Fruit fly (Drosophila melanogaster) whole organism, embryonic: ENCODE data around the gene Mms19.
A peak's percentile ranks its signal among the peaks of the same experiment; 100 is the strongest.

Experiments used
- CG10431 ChIP-seq: fragments of 200-800 bp; sonication (Bioruptor generic); optimal IDR thresholded peaks from 3 replicates; lab custom pipeline; 2018; ENCODE audit warnings: missing biosample characterization, mild to moderate bottlenecking, missing genetic modification characterization
- CG10462 ChIP-seq: fragments of 200-800 bp; sonication (Bioruptor generic); optimal IDR thresholded peaks from 2 replicates; lab custom pipeline; 2016; ENCODE audit warnings: missing biosample characterization, missing genetic modification characterization
- CG13296 ChIP-seq: fragments of 200-800 bp; sonication (Bioruptor generic); optimal IDR thresholded peaks from 3 replicates; lab custom pipeline; 2018; ENCODE audit warnings: missing biosample characterization, mild to moderate bottlenecking, missing genetic modification characterization
- CG13624 ChIP-seq: fragments of 200-800 bp; sonication (Bioruptor generic); optimal IDR thresholded peaks from 2 replicates; lab custom pipeline; 2016; ENCODE audit warnings: missing biosample characterization, missing genetic modification characterization
- CG14441 ChIP-seq: fragments of 200-800 bp; sonication (Bioruptor generic); IDR thresholded peaks from 2 replicates; pipeline ENCODE4 v1.3.6; 2022; ENCODE audit warnings: missing biosample characterization, missing genetic modification characterization
- CG14965 ChIP-seq: fragments of 200-800 bp; sonication (Bioruptor generic); optimal IDR thresholded peaks from 2 replicates; lab custom pipeline; 2016; ENCODE audit warnings: missing biosample characterization, missing genetic modification characterization, borderline replicate concordance
- CG16813 ChIP-seq: fragments of 200-800 bp; sonication (Bioruptor generic); IDR thresholded peaks from 3 replicates; pipeline ENCODE4 v1.3.6; 2022; ENCODE audit warnings: missing biosample characterization, missing genetic modification characterization; ENCODE audit not compliant: partially characterized antibody
- CG17802 ChIP-seq: fragments of 200-800 bp; sonication (Bioruptor generic); optimal IDR thresholded peaks from 2 replicates; lab custom pipeline; 2018; ENCODE audit warnings: missing biosample characterization, mild to moderate bottlenecking, missing genetic modification characterization, moderate library complexity
- CG2678 ChIP-seq: fragments of 200-800 bp; sonication (Bioruptor generic); optimal IDR thresholded peaks from 3 replicates; lab custom pipeline; 2019; ENCODE audit warnings: missing biosample characterization, mild to moderate bottlenecking, missing genetic modification characterization, moderate library complexity
- CG31365 ChIP-seq: fragments of 200-800 bp; sonication (Bioruptor generic); optimal IDR thresholded peaks from 2 replicates; lab custom pipeline; 2018; ENCODE audit warnings: missing biosample characterization, mild to moderate bottlenecking, missing genetic modification characterization
- CG32532 ChIP-seq: fragments of 200-800 bp; sonication (Bioruptor generic); IDR thresholded peaks from 2 replicates; pipeline ENCODE4 v1.3.6; 2022; ENCODE audit warnings: missing biosample characterization, missing genetic modification characterization
- CG34224 ChIP-seq: fragments of 200-800 bp; sonication (Bioruptor generic); IDR thresholded peaks from 3 replicates; pipeline ENCODE4 v1.3.6; 2022; ENCODE audit warnings: missing biosample characterization, missing genetic modification characterization; ENCODE audit not compliant: partially characterized antibody
- CG3847 ChIP-seq: fragments of 200-800 bp; sonication (Bioruptor generic); IDR thresholded peaks from 2 replicates; pipeline ENCODE4 v1.3.6; 2022; ENCODE audit warnings: missing biosample characterization, missing genetic modification characterization
- CG4730 ChIP-seq: fragments of 200-800 bp; sonication (Bioruptor generic); IDR thresholded peaks from 2 replicates; pipeline ENCODE4 v1.3.6; 2022; ENCODE audit warnings: missing biosample characterization, missing genetic modification characterization
- CG7786 ChIP-seq: fragments of 200-800 bp; sonication (Bioruptor generic); optimal IDR thresholded peaks from 2 replicates; lab custom pipeline; 2016; ENCODE audit warnings: missing biosample characterization, missing genetic modification characterization
- CG9932 ChIP-seq: fragments of 200-800 bp; sonication (Bioruptor generic); IDR thresholded peaks from 2 replicates; pipeline ENCODE4 v1.3.6; 2022; ENCODE audit warnings: missing biosample characterization, missing genetic modification characterization
- Chrac-16 ChIP-seq: fragments of 200-800 bp; sonication (Bioruptor generic); optimal IDR thresholded peaks from 3 replicates; lab custom pipeline; 2016; ENCODE audit warnings: missing biosample characterization, missing genetic modification characterization
- D19A ChIP-seq: fragments of 200-800 bp; optimal IDR thresholded peaks from 3 replicates; lab custom pipeline; 2019; ENCODE audit warnings: missing biosample characterization, mild to moderate bottlenecking, missing genetic modification characterization, moderate library complexity
- D19B ChIP-seq: fragments of 200-800 bp; sonication (Bioruptor generic); optimal IDR thresholded peaks from 2 replicates; lab custom pipeline; 2017; ENCODE audit warnings: missing biosample characterization, mild to moderate bottlenecking, missing genetic modification characterization
- Dip2 ChIP-seq: fragments of 200-800 bp; sonication (Bioruptor generic); IDR thresholded peaks from 2 replicates; pipeline ENCODE4 v1.3.6; 2022; ENCODE audit warnings: missing biosample characterization, missing genetic modification characterization
- Doc2 ChIP-seq: fragments of 200-800 bp; sonication (Bioruptor generic); IDR thresholded peaks from 2 replicates; pipeline ENCODE4 v1.3.6; 2022; ENCODE audit warnings: missing biosample characterization, missing genetic modification characterization
- Dref ChIP-seq: fragments of 200-800 bp; sonication (Bioruptor generic); IDR thresholded peaks from 2 replicates; pipeline ENCODE4 v1.3.6; 2022; ENCODE audit warnings: missing biosample characterization, missing genetic modification characterization
- Hand ChIP-seq: fragments of 200-800 bp; sonication (Bioruptor generic); optimal IDR thresholded peaks from 2 replicates; lab custom pipeline; 2017; ENCODE audit warnings: mild to moderate bottlenecking, missing biosample characterization, missing genetic modification reagents, missing genetic modification characterization
- Hr3 ChIP-seq: fragments of 200-800 bp; sonication (Bioruptor generic); optimal IDR thresholded peaks from 3 replicates; lab custom pipeline; 2016; ENCODE audit warnings: missing biosample characterization, missing genetic modification characterization
- Hr78 ChIP-seq, 2 experiments: fragments of 200-800 bp in 1 of 2; fragments of >200 bp in 1 of 2; sonication (Bioruptor generic) in 1 of 2; optimal IDR thresholded peaks; 2 replicates each; lab custom pipeline; 2017 to 2019; ENCODE audit warnings: missing biosample characterization in 2 of 2, missing genetic modification characterization in 2 of 2, mild to moderate bottlenecking in 1 of 2, moderate library complexity in 1 of 2
- Max ChIP-seq: fragments of 200-800 bp; sonication (Bioruptor generic); optimal IDR thresholded peaks from 2 replicates; lab custom pipeline; 2016; ENCODE audit warnings: missing biosample characterization, mild to moderate bottlenecking, missing genetic modification characterization
- Med ChIP-seq: fragments of 200-800 bp; sonication (Bioruptor generic); peaks from one replicate; lab custom pipeline; 2016; ENCODE audit warnings: missing biosample characterization, missing genetic modification characterization, mild to moderate bottlenecking, inconsistent platforms, moderate library complexity
- Nf-YC ChIP-seq: fragments of 200-800 bp; optimal IDR thresholded peaks from 3 replicates; lab custom pipeline; 2019; ENCODE audit warnings: missing biosample characterization, mild to moderate bottlenecking, missing genetic modification characterization, moderate library complexity
- NfI ChIP-seq: fragments of 200-800 bp; sonication (Bioruptor generic); optimal IDR thresholded peaks from 3 replicates; lab custom pipeline; 2018; ENCODE audit warnings: missing biosample characterization, mild to moderate bottlenecking, missing genetic modification characterization, moderate library complexity
- Pdp1 ChIP-seq, 2 experiments: fragments of 200-800 bp; sonication (Bioruptor generic); optimal IDR thresholded peaks; 3 replicates each; lab custom pipeline; 2016; ENCODE audit warnings: missing biosample characterization in 2 of 2, missing genetic modification characterization in 2 of 2, mild to moderate bottlenecking in 1 of 2, moderate library complexity in 1 of 2
- Poxn ChIP-seq: fragments of 200-800 bp; sonication (Bioruptor generic); IDR thresholded peaks from 2 replicates; pipeline ENCODE4 v1.3.6; 2022; ENCODE audit warnings: missing biosample characterization, missing genetic modification characterization
- Ravus ChIP-seq: fragments of 200-800 bp; sonication (Bioruptor generic); IDR thresholded peaks from 2 replicates; pipeline ENCODE4 v1.3.6; 2022; ENCODE audit warnings: missing biosample characterization, missing genetic modification characterization
- Six4 ChIP-seq: fragments of 200-800 bp; sonication (Bioruptor generic); optimal IDR thresholded peaks from 2 replicates; lab custom pipeline; 2016; ENCODE audit warnings: missing biosample characterization, missing genetic modification characterization
- Xrp1 ChIP-seq: fragments of 200-800 bp; sonication (Bioruptor generic); IDR thresholded peaks from 2 replicates; pipeline ENCODE4 v1.3.6; 2022; ENCODE audit warnings: missing biosample characterization, missing genetic modification characterization
- bab2 ChIP-seq: fragments of 200-800 bp; sonication (Bioruptor generic); optimal IDR thresholded peaks from 2 replicates; lab custom pipeline; 2016; ENCODE audit warnings: missing biosample characterization, missing genetic modification characterization
- bigmax ChIP-seq: fragments of 200-800 bp; sonication (Bioruptor generic); optimal IDR thresholded peaks from 2 replicates; lab custom pipeline; 2018; ENCODE audit warnings: missing biosample characterization, mild to moderate bottlenecking, missing genetic modification characterization
- eve ChIP-seq, 2 experiments: fragments of >200 bp; optimal IDR thresholded peaks; 2 replicates each; lab custom pipeline; 2017; ENCODE audit warnings: missing biosample characterization in 2 of 2, missing genetic modification characterization in 2 of 2
- ftz-f1 ChIP-seq: fragments of 200-800 bp; sonication (Bioruptor generic); optimal IDR thresholded peaks from 2 replicates; lab custom pipeline; 2016; ENCODE audit warnings: missing biosample characterization, missing genetic modification characterization
- gce ChIP-seq: fragments of 200-800 bp; sonication (Bioruptor generic); IDR thresholded peaks from 3 replicates; pipeline ENCODE4 v1.3.6; 2022; ENCODE audit warnings: missing biosample characterization, missing genetic modification characterization
- knrl ChIP-seq: fragments of 200-800 bp; sonication (Bioruptor generic); IDR thresholded peaks from 3 replicates; pipeline ENCODE4 v1.3.6; 2022; ENCODE audit warnings: missing biosample characterization, missing genetic modification characterization; ENCODE audit not compliant: partially characterized antibody
- lmd ChIP-seq: fragments of 200-800 bp; sonication (Bioruptor generic); IDR thresholded peaks from 2 replicates; pipeline ENCODE4 v1.3.6; 2022; ENCODE audit warnings: missing biosample characterization, missing genetic modification characterization
- nom ChIP-seq: fragments of 200-800 bp; sonication (Bioruptor generic); optimal IDR thresholded peaks from 2 replicates; lab custom pipeline; 2017; ENCODE audit warnings: missing biosample characterization, missing genetic modification characterization, mild to moderate bottlenecking, moderate library complexity, missing genetic modification reagents
- oc ChIP-seq: fragments of 200-800 bp; sonication (Bioruptor generic); optimal IDR thresholded peaks from 2 replicates; lab custom pipeline; 2018; ENCODE audit warnings: missing biosample characterization, mild to moderate bottlenecking, missing genetic modification characterization, moderate library complexity
- peb ChIP-seq: fragments of 200-800 bp; sonication (Bioruptor generic); IDR thresholded peaks from 2 replicates; pipeline ENCODE4 v1.3.6; 2022; ENCODE audit warnings: missing biosample characterization, missing genetic modification characterization
- tin ChIP-seq: fragments of 200-800 bp; sonication (Bioruptor generic); optimal IDR thresholded peaks from 3 replicates; lab custom pipeline; 2016; ENCODE audit warnings: missing biosample characterization, missing genetic modification characterization
- wor ChIP-seq: fragments of 200-800 bp; sonication (Bioruptor generic); IDR thresholded peaks from 2 replicates; pipeline ENCODE4 v1.3.6; 2022; ENCODE audit warnings: missing biosample characterization, missing genetic modification characterization
- zen ChIP-seq: fragments of 200-800 bp; sonication (Bioruptor generic); optimal IDR thresholded peaks from 3 replicates; lab custom pipeline; 2018; ENCODE audit warnings: missing biosample characterization, mild to moderate bottlenecking, missing genetic modification characterization, moderate library complexity

Mms19 gene

dm6 chr3R:5278627-5279026 lies 46.3 kb downstream of the Mms19 start (continued):
- TF ChIP-seq CG17802 (no peak), knrl (no peak), CG13624 (GFP tag; lab: Kevin White, UChicago) (peak; percentile 28), CG16813 (no peak), CG32532 (GFP tag; lab: Robert Waterston, UW) (no peak), tin (GFP tag; lab: Kevin White, UChicago) (no peak), Med (no peak), Six4 (GFP tag; lab: Kevin White, UChicago) (no peak), D19B (GFP tag; lab: Kevin White, UChicago) (no peak), eve (GFP tag; optimal IDR thresholded peaks at IDR 0.05; lab: Kevin White, UChicago) (no peak), NfI (GFP tag; lab: Kevin White, UChicago) (no peak), CG14965 (GFP tag; lab: Kevin White, UChicago) (no peak), Dip2 (no peak), CG7786 (no peak), CG31365 (tag; lab: Kevin White, UChicago) (no peak), Pdp1 (GFP tag; optimal IDR thresholded peaks at IDR 0.05; lab: Kevin White, UChicago) (peak in 1 of 2 experiments; percentile 68), Chrac-16 (no peak), Hr3 (no peak), gce (GFP tag; lab: Robert Waterston, UW) (no peak), CG3847 (GFP tag; lab: Robert Waterston, UW) (no peak), bab2 (GFP tag; lab: Kevin White, UChicago) (no peak), wor (GFP tag; lab: Robert Waterston, UW) (no peak), oc (tag; lab: Kevin White, UChicago) (no peak), CG4730 (no peak), zen (tag; lab: Kevin White, UChicago) (no peak), Dref (GFP tag; lab: Robert Waterston, UW) (no peak), Ravus (GFP tag; lab: Robert Waterston, UW) (no peak), CG34224 (GFP tag; lab: Robert Waterston, UW) (no peak), D19A (tag; lab: Kevin White, UChicago) (no peak), CG14441 (GFP tag; lab: Robert Waterston, UW) (no peak), Doc2 (GFP tag; lab: Robert Waterston, UW) (no peak), Max (GFP tag; lab: Kevin White, UChicago) (no peak), peb (GFP tag; lab: Robert Waterston, UW) (no peak), Nf-YC (tag; lab: Kevin White, UChicago) (no peak), nom (GFP tag; lab: Kevin White, UChicago) (no peak), bigmax (GFP tag; lab: Kevin White, UChicago) (no peak), ftz-f1 (peak; percentile 44), CG10462 (GFP tag; lab: Kevin White, UChicago) (no peak), CG2678 (tag; lab: Kevin White, UChicago) (no peak), CG13296 (GFP tag; lab: Kevin White, UChicago) (no peak), Xrp1 (GFP tag; lab: Robert Waterston, UW) (no peak), Hand (GFP tag; lab: Kevin White, UChicago) (no peak), Poxn (GFP tag; lab: Robert Waterston, UW) (no peak), CG9932 (GFP tag; lab: Robert Waterston, UW) (no peak), Hr78 (GFP tag; optimal IDR thresholded peaks at IDR 0.05; lab: Kevin White, UChicago) (no peak), CG10431 (GFP tag; lab: Kevin White, UChicago) (no peak), lmd (GFP tag; lab: Robert Waterston, UW) (no peak)
